Fruit fly (Drosophila melanogaster) ovary, adult (tissue): Measurements from ENCODE around the gene CG8028.

ENCODE experiments used
- CG17801 ChIP-seq: fragments of 200-800 bp; optimal IDR thresholded peaks from 2 replicates; lab custom pipeline; 2019; ENCODE audit warnings: missing biosample characterization, mild to moderate bottlenecking, missing genetic modification characterization, moderate library complexity; ENCODE audit not compliant: partially characterized antibody

Gene CG8028

DNA sequence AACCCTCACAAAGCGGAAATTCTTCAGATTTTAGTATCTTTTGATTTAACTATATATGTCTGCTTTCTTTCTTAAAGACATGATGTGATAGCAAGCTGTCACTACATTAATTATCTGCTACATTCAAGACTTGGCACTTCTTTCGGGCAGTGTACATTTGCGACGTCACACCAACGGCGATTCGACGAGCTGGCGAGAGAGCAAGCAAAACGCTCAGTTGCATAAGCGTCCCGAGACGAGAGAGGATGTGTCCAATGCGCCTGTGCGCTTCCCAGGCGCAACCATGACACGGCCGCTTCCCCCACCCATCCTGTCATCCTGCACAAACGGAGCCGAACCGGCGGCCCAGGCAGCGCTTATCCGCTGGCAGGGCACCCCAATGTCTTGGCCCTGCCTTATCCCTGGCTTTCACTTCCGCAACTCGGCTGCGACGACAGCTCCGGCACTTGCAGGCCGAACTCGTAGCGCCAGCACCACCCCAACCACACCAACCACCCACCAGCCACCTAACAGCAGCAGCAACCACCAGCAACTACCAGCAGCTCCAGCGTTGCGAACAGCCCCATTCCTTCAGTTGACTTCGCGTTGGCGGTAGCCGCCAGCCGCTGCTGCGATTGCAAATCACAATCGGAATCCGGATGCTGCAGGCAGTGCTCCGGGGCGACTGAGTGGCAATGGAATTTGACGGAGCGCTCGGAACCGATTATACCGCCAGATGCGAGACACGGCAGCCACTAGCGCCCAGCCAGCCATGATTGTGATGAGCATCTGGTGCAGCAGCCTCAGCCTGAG is 31.5 kb downstream of the CG8028 start, which contains the start of gene Hs3st-B:
TSS of gene Hs3st-B (plus strand) at position 214 of the 792 bp plus-strand sequence.
- TF ChIP-seq CG17801 (GFP tag; lab: Kevin White, UChicago), result no peak

dm6 chrX:19247200-19248052 is 32.7 kb downstream of the CG8028 start, which contains the start of gene CG7992:
Gene CG7992 (minus strand): TSS chrX:19247250.
- no peak for TF ChIP-seq CG17801 (GFP tag; lab: Kevin White, UChicago)

dm6 chrX:19243379-19243834 is 36.7 kb downstream of the CG8028 start, which contains the start of gene CG7889:
Gene CG7889 (plus strand): TSS chrX:19243631.
- no peak for TF ChIP-seq CG17801 (GFP tag; lab: Kevin White, UChicago)

DNA sequence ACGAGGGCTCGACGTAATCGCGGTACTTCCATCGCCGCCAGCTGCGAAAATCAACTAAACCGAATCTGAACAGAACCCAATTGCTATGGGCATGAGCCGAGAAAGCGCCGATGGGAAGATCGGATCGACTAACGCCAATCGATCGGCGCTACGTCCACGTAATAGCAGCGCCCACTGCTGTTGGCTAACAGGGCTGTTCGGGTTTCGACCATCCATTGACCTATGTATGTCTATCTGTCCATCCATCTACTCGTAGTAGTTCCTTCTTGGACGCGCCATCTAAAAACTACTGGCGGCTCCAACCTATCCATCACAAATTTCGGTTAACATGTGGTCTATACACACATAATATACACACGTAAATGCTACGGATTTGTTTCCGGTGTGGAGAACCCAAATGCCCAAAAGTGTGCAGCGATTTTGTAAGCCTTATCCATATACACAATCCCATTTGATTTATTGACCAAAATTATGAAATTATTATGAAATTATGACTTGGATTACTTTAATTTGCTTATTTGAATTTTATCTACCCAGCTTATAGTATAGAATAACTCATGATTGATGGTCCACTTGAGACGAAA is 38.3 kb downstream of the CG8028 start, which contains the start of gene CG14196:
TSS of gene CG14196 (minus strand) at position 51 of the 584 bp plus-strand sequence.
- TF ChIP-seq CG17801 (GFP tag; lab: Kevin White, UChicago), result no peak

DNA sequence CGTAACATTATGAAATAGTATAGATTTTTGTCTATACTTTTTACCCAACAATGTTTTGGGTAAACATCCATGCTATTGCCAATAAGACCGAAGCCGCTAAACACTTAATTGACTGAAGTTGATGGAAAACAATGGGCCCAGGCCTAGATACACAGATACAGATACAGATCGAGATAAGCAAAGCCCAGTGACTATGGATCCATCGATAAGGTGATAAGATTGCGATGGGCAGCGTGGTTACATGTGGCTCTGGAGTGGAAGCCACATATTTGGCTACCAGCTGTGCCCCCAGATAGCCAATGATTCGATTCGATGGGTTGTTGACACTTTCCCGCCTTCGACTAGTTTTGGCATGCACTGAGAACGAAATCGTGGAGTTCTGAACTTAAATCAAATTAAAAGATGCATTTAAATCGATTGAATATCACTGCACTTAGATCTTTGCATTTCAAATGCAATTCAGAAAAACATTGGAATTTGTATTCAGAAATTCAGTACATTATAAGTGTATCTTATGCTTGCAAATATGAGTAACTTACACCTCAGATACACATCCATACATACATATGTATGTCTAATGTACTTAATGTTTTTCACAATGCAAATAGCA is 39.8 kb downstream of the CG8028 start:
- no peak for TF ChIP-seq CG17801 (GFP tag; lab: Kevin White, UChicago)

dm6 chrX:19239365-19239764 is 40.8 kb downstream of the CG8028 start:
- no peak for TF ChIP-seq CG17801 (GFP tag; lab: Kevin White, UChicago)

DNA sequence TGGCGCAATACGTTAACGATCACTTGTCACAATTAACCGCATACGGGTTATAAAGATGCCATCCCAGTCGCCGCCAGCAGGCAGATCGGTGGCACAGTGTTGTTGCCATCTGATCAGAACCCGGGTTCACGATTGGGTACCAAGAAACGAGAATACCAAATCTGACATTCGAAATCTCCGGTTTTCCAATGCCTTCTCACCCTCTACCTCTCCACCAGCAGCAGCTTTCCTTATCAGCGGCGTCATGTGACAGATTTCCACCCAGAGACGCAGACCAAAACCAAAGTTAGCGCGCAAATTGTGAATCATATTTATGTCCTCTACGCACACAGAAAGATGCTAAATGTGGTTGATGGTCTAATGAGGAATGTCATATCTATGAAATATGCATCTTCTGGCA is 41.5 kb downstream of the CG8028 start:
- TF ChIP-seq CG17801 (GFP tag; lab: Kevin White, UChicago), result no peak

DNA sequence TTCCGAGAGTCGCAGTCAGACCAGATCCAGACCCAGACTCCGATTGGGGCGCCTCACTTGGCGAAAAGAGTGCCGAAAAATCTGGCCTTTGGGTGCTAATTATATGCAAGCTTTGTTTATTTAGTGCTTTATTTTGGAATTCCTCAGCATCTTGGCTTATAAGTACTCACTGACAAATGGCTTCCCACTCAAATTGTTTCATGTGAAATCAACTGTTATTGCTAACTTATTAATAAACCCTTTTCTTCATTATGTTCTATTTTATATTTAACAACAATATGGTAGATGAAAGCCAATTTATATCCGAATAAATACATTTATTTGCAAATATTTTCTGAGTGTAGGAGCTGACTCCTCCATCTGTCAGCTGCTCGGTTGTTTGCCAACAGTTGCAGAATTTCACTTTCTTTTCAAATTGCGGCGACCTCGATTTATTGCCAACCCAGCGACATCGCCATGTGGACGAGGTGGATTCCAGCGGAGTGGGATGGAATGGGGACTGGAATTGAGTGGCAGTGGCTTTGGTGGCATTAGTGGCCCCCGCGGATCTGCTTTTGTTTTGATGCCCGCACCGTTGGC is 50.2 kb downstream of the CG8028 start:
- no peak for TF ChIP-seq CG17801 (GFP tag; lab: Kevin White, UChicago)
